Worm (Caenorhabditis elegans) whole organism, L2 larva: ENCODE data around the gene gst-13.

Source experiments
- C34F6.9 ChIP-seq: fragments of 150-350 bp; optimal IDR thresholded peaks from 2 replicates; lab custom pipeline; 2014; ENCODE audit warnings: missing biosample characterization, missing genetic modification characterization
- F13H6.1 ChIP-seq: sonication (generic microtip); optimal IDR thresholded peaks from 2 replicates; lab custom pipeline; 2016; ENCODE audit warnings: missing genetic modification characterization, missing compliant biosample characterization
- R02D3.7 ChIP-seq: fragments of 150-350 bp; optimal IDR thresholded peaks from 2 replicates; lab custom pipeline; 2014; ENCODE audit warnings: missing biosample characterization, missing genetic modification characterization
- Y55F3AM.14 ChIP-seq: fragments of 200-800 bp; sonication (Bioruptor generic); optimal IDR thresholded peaks from 2 replicates; lab custom pipeline; 2018; ENCODE audit warnings: mild to moderate bottlenecking, missing genetic modification characterization, missing compliant biosample characterization
- ZK546.5 ChIP-seq: sonication (generic microtip); optimal IDR thresholded peaks from 2 replicates; lab custom pipeline; 2017; ENCODE audit warnings: missing biosample characterization, missing genetic modification characterization
- alr-1 ChIP-seq: fragments of 150-350 bp; optimal IDR thresholded peaks from 2 replicates; lab custom pipeline; 2014; ENCODE audit warnings: missing biosample characterization, missing genetic modification characterization
- aly-2 ChIP-seq: fragments of 150-350 bp; optimal IDR thresholded peaks from 2 replicates; lab custom pipeline; 2014; ENCODE audit warnings: missing biosample characterization, missing genetic modification characterization
- ama-1 ChIP-seq: fragments of 150-350 bp; optimal IDR thresholded peaks from 2 replicates; lab custom pipeline; 2018; ENCODE audit warnings: inconsistent platforms
- blmp-1 ChIP-seq: sonication (generic microtip); optimal IDR thresholded peaks from 2 replicates; lab custom pipeline; 2017; ENCODE audit warnings: missing genetic modification characterization, mild to moderate bottlenecking, missing compliant biosample characterization, antibody characterized with exemption, moderate library complexity; ENCODE audit not compliant: insufficient read depth
- ceh-16 ChIP-seq: fragments of 150-350 bp; optimal IDR thresholded peaks from 2 replicates; lab custom pipeline; 2014; ENCODE audit warnings: missing biosample characterization, missing genetic modification characterization
- ceh-82 ChIP-seq: fragments of 150-350 bp; optimal IDR thresholded peaks from 2 replicates; lab custom pipeline; 2014; ENCODE audit warnings: missing biosample characterization, missing genetic modification characterization
- crh-2 ChIP-seq: sonication (generic microtip); optimal IDR thresholded peaks from 2 replicates; lab custom pipeline; 2017; ENCODE audit warnings: missing biosample characterization, missing genetic modification characterization
- dmd-4 ChIP-seq: sonication (generic microtip); optimal IDR thresholded peaks from 2 replicates; lab custom pipeline; 2017; ENCODE audit warnings: missing biosample characterization, missing genetic modification characterization
- egl-27 ChIP-seq: sonication (generic microtip); optimal IDR thresholded peaks from 3 replicates; lab custom pipeline; 2017; ENCODE audit warnings: missing biosample characterization, missing genetic modification reagents, missing genetic modification characterization
- elt-1 ChIP-seq: fragments of 150-350 bp; optimal IDR thresholded peaks from 2 replicates; lab custom pipeline; 2014; ENCODE audit warnings: missing biosample characterization, missing genetic modification characterization
- elt-3 ChIP-seq: sonication (generic microtip); optimal IDR thresholded peaks from 2 replicates; lab custom pipeline; 2017; ENCODE audit warnings: missing biosample characterization, missing genetic modification characterization
- fos-1 ChIP-seq: fragments of 150-350 bp; optimal IDR thresholded peaks from 2 replicates; lab custom pipeline; 2014; ENCODE audit warnings: missing biosample characterization, missing genetic modification characterization
- gmeb-1 ChIP-seq: fragments of 150-350 bp; optimal IDR thresholded peaks from 2 replicates; lab custom pipeline; 2014; ENCODE audit warnings: missing biosample characterization, missing genetic modification characterization
- lin-11 ChIP-seq: fragments of 150-350 bp; sonication (generic microtip); optimal IDR thresholded peaks from 2 replicates; lab custom pipeline; 2014; ENCODE audit warnings: missing biosample characterization, missing genetic modification characterization, inconsistent platforms, mixed read lengths
- lin-13 ChIP-seq: fragments of 150-350 bp; optimal IDR thresholded peaks from 2 replicates; lab custom pipeline; 2014; ENCODE audit warnings: missing biosample characterization, missing genetic modification reagents, missing genetic modification characterization
- lin-39 ChIP-seq: fragments of 150-350 bp; optimal IDR thresholded peaks from 2 replicates; lab custom pipeline; 2014; ENCODE audit warnings: missing biosample characterization, missing genetic modification reagents, missing genetic modification characterization
- lsy-2 ChIP-seq, 2 experiments: fragments of 150-350 bp in 1 of 2; sonication (generic microtip) in 1 of 2; optimal IDR thresholded peaks; 2 replicates each; lab custom pipeline; 2014 to 2017; ENCODE audit warnings: missing biosample characterization in 2 of 2, missing genetic modification characterization in 2 of 2
- mab-5 ChIP-seq: fragments of 150-350 bp; optimal IDR thresholded peaks from 2 replicates; lab custom pipeline; 2014; ENCODE audit warnings: missing biosample characterization, missing genetic modification characterization
- mbf-1 ChIP-seq: sonication (generic microtip); optimal IDR thresholded peaks from 2 replicates; lab custom pipeline; 2017; ENCODE audit warnings: missing biosample characterization, missing genetic modification characterization
- mdl-1 ChIP-seq, 2 experiments: fragments of 150-350 bp in 1 of 2; sonication (generic microtip) in 1 of 2; optimal IDR thresholded peaks; 2 replicates each; lab custom pipeline; 2017; ENCODE audit warnings: missing biosample characterization in 2 of 2, missing genetic modification characterization in 2 of 2
- nhr-10 ChIP-seq: sonication (generic microtip); optimal IDR thresholded peaks from 2 replicates; lab custom pipeline; 2017; ENCODE audit warnings: missing biosample characterization, missing genetic modification characterization
- nhr-11 ChIP-seq: fragments of 150-350 bp; optimal IDR thresholded peaks from 2 replicates; lab custom pipeline; 2014; ENCODE audit warnings: missing biosample characterization, missing genetic modification characterization
- nhr-12 ChIP-seq: fragments of 150-350 bp; optimal IDR thresholded peaks from 2 replicates; lab custom pipeline; 2014; ENCODE audit warnings: missing biosample characterization, missing genetic modification characterization
- nhr-129 ChIP-seq: fragments of 150-350 bp; optimal IDR thresholded peaks from 2 replicates; lab custom pipeline; 2014; ENCODE audit warnings: missing biosample characterization, missing genetic modification characterization
- nhr-21 ChIP-seq: fragments of 150-350 bp; optimal IDR thresholded peaks from 2 replicates; lab custom pipeline; 2014; ENCODE audit warnings: missing biosample characterization, missing genetic modification characterization
- nhr-23 ChIP-seq: fragments of 150-350 bp; optimal IDR thresholded peaks from 2 replicates; lab custom pipeline; 2014; ENCODE audit warnings: missing biosample characterization, missing genetic modification reagents, missing genetic modification characterization
- nhr-237 ChIP-seq: fragments of 150-350 bp; optimal IDR thresholded peaks from 2 replicates; lab custom pipeline; 2014; ENCODE audit warnings: missing biosample characterization, missing genetic modification characterization
- nhr-25 ChIP-seq: fragments of 150-350 bp; sonication (generic microtip); optimal IDR thresholded peaks from 3 replicates; lab custom pipeline; 2014; ENCODE audit warnings: missing biosample characterization, missing genetic modification characterization
- nhr-6 ChIP-seq: fragments of 150-350 bp; optimal IDR thresholded peaks from 2 replicates; lab custom pipeline; 2014; ENCODE audit warnings: missing biosample characterization, missing genetic modification characterization
- nhr-77 ChIP-seq: fragments of 150-350 bp; optimal IDR thresholded peaks from 2 replicates; lab custom pipeline; 2014; ENCODE audit warnings: missing biosample characterization, missing genetic modification characterization
- peb-1 ChIP-seq: fragments of 150-350 bp; optimal IDR thresholded peaks from 2 replicates; lab custom pipeline; 2014; ENCODE audit warnings: missing biosample characterization, missing genetic modification characterization
- sem-4 ChIP-seq: fragments of 150-350 bp; optimal IDR thresholded peaks from 2 replicates; lab custom pipeline; 2014; ENCODE audit warnings: missing biosample characterization, missing genetic modification reagents, missing genetic modification characterization
- skn-1 ChIP-seq: sonication (generic microtip); optimal IDR thresholded peaks from 2 replicates; lab custom pipeline; 2017; ENCODE audit warnings: missing biosample characterization, missing genetic modification characterization
- sma-3 ChIP-seq: sonication (generic microtip); optimal IDR thresholded peaks from 2 replicates; lab custom pipeline; 2016; ENCODE audit warnings: missing genetic modification reagents, missing genetic modification characterization, missing compliant biosample characterization
- sma-9 ChIP-seq, 2 experiments: fragments of 150-350 bp in 1 of 2; sonication (generic microtip) in 1 of 2; optimal IDR thresholded peaks; 2 replicates each; lab custom pipeline; 2014 to 2016; ENCODE audit warnings: missing genetic modification characterization in 2 of 2, mild to moderate bottlenecking in 1 of 2, missing biosample characterization in 1 of 2, missing compliant biosample characterization in 1 of 2, missing genetic modification reagents in 1 of 2, moderate library complexity in 1 of 2
- snpc-4 ChIP-seq: fragments of 150-350 bp; optimal IDR thresholded peaks from 2 replicates; lab custom pipeline; 2014; ENCODE audit warnings: missing biosample characterization, missing genetic modification characterization
- unc-39 ChIP-seq: fragments of 150-350 bp; optimal IDR thresholded peaks from 2 replicates; lab custom pipeline; 2014; ENCODE audit warnings: missing biosample characterization, missing genetic modification characterization
- unc-55 ChIP-seq: fragments of 150-350 bp; sonication (generic microtip); optimal IDR thresholded peaks from 3 replicates; lab custom pipeline; 2014; ENCODE audit warnings: missing biosample characterization, missing genetic modification reagents, missing genetic modification characterization
- unc-62 ChIP-seq: fragments of 150-350 bp; optimal IDR thresholded peaks from 2 replicates; lab custom pipeline; 2014; ENCODE audit warnings: missing biosample characterization, missing genetic modification reagents, missing genetic modification characterization
- zag-1 ChIP-seq: fragments of 150-350 bp; optimal IDR thresholded peaks from 2 replicates; lab custom pipeline; 2014; ENCODE audit warnings: missing biosample characterization, missing genetic modification characterization
- ztf-1 ChIP-seq: fragments of 200-800 bp; sonication (Bioruptor generic); conservative IDR thresholded peaks from 2 replicates; pipeline ENCODE4 v1.3.6; 2022; ENCODE audit warnings: missing genetic modification characterization, missing compliant biosample characterization
- ztf-11 ChIP-seq: sonication (generic microtip); optimal IDR thresholded peaks from 2 replicates; lab custom pipeline; 2017; ENCODE audit warnings: missing biosample characterization, missing genetic modification characterization
- ztf-4 ChIP-seq: fragments of 150-350 bp; optimal IDR thresholded peaks from 2 replicates; lab custom pipeline; 2014; ENCODE audit warnings: missing biosample characterization, missing genetic modification characterization

gst-13 gene

ce11 chrII:9211684-9212083, 19.6 kb upstream of the gst-13 start:
- TF ChIP-seq skn-1 (tag; lab: Kevin White, UChicago) = no peak
- no peak for TF ChIP-seq nhr-12 (tag; lab: Kevin White, UChicago)
- TF ChIP-seq mbf-1 (tag; lab: Kevin White, UChicago) = no peak
- TF ChIP-seq elt-3 (tag; lab: Kevin White, UChicago) = no peak
- TF ChIP-seq nhr-11 (tag; lab: Kevin White, UChicago) = no peak
- no peak for TF ChIP-seq blmp-1 (tag; lab: Kevin White, UChicago)
- TF ChIP-seq Y55F3AM.14 = no peak
- TF ChIP-seq C34F6.9 (tag; lab: Kevin White, UChicago) = no peak
- TF ChIP-seq aly-2 = no peak
- TF ChIP-seq lin-39 (tag; lab: Kevin White, UChicago) = no peak
- TF ChIP-seq sma-9 (GFP tag; optimal IDR thresholded peaks at IDR 0.05; lab: Kevin White, UChicago) = peak; percentile 48
- TF ChIP-seq sma-9 (tag; optimal IDR thresholded peaks at IDR 0.05; lab: Kevin White, UChicago) = no peak
- TF ChIP-seq mab-5 (tag; lab: Kevin White, UChicago) = peak; percentile 22
- no peak for TF ChIP-seq alr-1 (tag; lab: Kevin White, UChicago)
- no peak for TF ChIP-seq nhr-23 (tag; lab: Kevin White, UChicago)
- no peak for TF ChIP-seq nhr-77 (tag; lab: Kevin White, UChicago)
- TF ChIP-seq dmd-4 (tag; lab: Kevin White, UChicago) = no peak
- TF ChIP-seq zag-1 (tag; lab: Kevin White, UChicago) = no peak
- no peak for TF ChIP-seq peb-1
- no peak for TF ChIP-seq nhr-237
- TF ChIP-seq unc-62 (GFP tag; lab: Kevin White, UChicago) = no peak
- TF ChIP-seq crh-2 (tag; lab: Kevin White, UChicago) = peak; percentile 41
- TF ChIP-seq fos-1 (tag; lab: Kevin White, UChicago) = peak; percentile 11
- no peak for TF ChIP-seq egl-27 (tag; lab: Kevin White, UChicago)
- no peak for TF ChIP-seq gmeb-1 (tag; lab: Kevin White, UChicago)
- TF ChIP-seq ama-1 (lab: Kevin White, UChicago) = no peak
- TF ChIP-seq sma-3 (GFP tag; lab: Kevin White, UChicago) = peak; percentile 38
- no peak for TF ChIP-seq elt-1 (tag; lab: Kevin White, UChicago)
- TF ChIP-seq ztf-11 (tag; lab: Kevin White, UChicago) = no peak
- no peak for TF ChIP-seq ztf-4
- no peak for TF ChIP-seq unc-55 (GFP tag; lab: Kevin White, UChicago)
- no peak for TF ChIP-seq nhr-21 (tag; lab: Kevin White, UChicago)
- TF ChIP-seq lin-11 = no peak
- TF ChIP-seq sem-4 = no peak
- no peak for TF ChIP-seq lin-13 (GFP tag; lab: Kevin White, UChicago)
- TF ChIP-seq nhr-10 = no peak
- no peak for TF ChIP-seq unc-39 (tag; lab: Kevin White, UChicago)
- TF ChIP-seq ceh-82 (tag; lab: Kevin White, UChicago) = no peak
- peak; percentile 94 for TF ChIP-seq snpc-4 (tag; lab: Kevin White, UChicago)
- TF ChIP-seq nhr-25 (tag; lab: Kevin White, UChicago) = no peak
- TF ChIP-seq ztf-1 = no peak
- no peak for TF ChIP-seq ZK546.5
- no peak for TF ChIP-seq R02D3.7 (tag; lab: Kevin White, UChicago)
- no peak for TF ChIP-seq nhr-129 (tag; lab: Kevin White, UChicago)
- TF ChIP-seq ceh-16 (tag; lab: Kevin White, UChicago) = no peak
- peak in 1 of 2 experiments; percentile 62 for TF ChIP-seq lsy-2 (tag; optimal IDR thresholded peaks at IDR 0.05; lab: Kevin White, UChicago)
- TF ChIP-seq F13H6.1 (tag; lab: Kevin White, UChicago) = peak; percentile 28
- no peak for TF ChIP-seq mdl-1 (tag; optimal IDR thresholded peaks at IDR 0.05; lab: Kevin White, UChicago)
- no peak for TF ChIP-seq nhr-6
- TF ChIP-seq, all 48 proteins: peak for 8
